Fruit fly (Drosophila melanogaster): ENCODE measurements around the gene CG9760.

DNA sequence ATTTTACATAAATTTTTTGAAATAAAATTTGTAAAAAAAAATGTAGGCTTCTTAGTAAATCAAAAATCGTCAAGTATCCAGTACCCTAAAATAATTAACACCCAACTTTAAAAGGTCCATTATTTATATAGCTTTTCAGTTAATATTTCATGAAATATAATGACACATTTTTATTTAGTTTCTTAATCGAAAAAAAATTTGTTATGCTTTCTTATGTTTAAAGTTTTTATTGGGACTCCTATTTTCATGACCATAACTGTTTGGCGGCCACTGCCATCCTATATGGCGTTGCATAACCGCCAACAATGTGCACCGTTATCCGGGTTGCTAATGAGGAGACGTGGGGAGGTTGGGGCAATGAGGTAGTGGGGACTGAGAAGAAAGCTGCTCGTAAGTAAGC is 55.0 kb downstream of the CG9760 start:
- TF ChIP-seq dmrt93B (GFP tag; optimal IDR thresholded peaks at IDR 0.05) (no peak), rgr (GFP tag; optimal IDR thresholded peaks at IDR 0.05) (no peak), HLH106 (tag; optimal IDR thresholded peaks at IDR 0.05) (no peak), dl (GFP tag; optimal IDR thresholded peaks at IDR 0.05; ENCODE audit: insufficient read depth in 1 of 2, partially characterized antibody in 2 of 2) (no peak), usp (GFP tag; optimal IDR thresholded peaks at IDR 0.05) (no peak), brk (GFP tag; optimal IDR thresholded peaks at IDR 0.05) (no peak), foxo (GFP tag; optimal IDR thresholded peaks at IDR 0.05) (no peak), dsf (GFP tag; optimal IDR thresholded peaks at IDR 0.05; ENCODE audit: borderline replicate concordance) (no peak), lola (GFP tag; optimal IDR thresholded peaks at IDR 0.05) (no peak), CG32264 (GFP tag; optimal IDR thresholded peaks at IDR 0.05) (no peak), woc (GFP tag; optimal IDR thresholded peaks at IDR 0.05) (no peak), pan (optimal IDR thresholded peaks at IDR 0.05) (no peak), Hr78 (GFP tag; optimal IDR thresholded peaks at IDR 0.05) (no peak)

Data from whole organism, wandering third instar larva.